Fruit fly (Drosophila melanogaster): ENCODE measurements around the gene karr.
"Not testable (repeated sequence)": the region's sequence is repeated elsewhere in the genome, so short reads cannot be mapped to it uniquely, and the experiment has no call there.

DNA sequence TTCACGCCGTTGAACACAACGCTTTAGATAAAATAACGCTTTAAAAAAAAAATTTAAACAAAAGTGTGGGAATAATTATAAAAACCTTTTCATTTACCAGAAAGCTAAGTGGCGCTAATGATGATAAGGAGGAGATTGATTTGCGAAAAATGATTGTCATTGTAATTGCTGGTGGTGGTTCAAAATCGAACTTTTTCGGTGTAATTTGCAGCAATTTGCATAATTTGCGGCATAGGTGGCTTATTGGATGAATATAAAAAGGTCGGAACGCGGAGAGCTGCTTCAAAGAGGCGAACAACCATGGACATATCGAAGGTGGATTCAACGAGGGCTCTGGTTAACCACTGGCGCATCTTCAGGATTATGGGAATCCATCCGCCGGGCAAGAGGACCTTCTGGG lies 16.3 kb downstream of the karr start, which contains the start of gene Or19b:
- TF ChIP-seq CG7101 (tag; optimal IDR thresholded peaks at IDR 0.05); kay (GFP tag; ENCODE audit: borderline replicate concordance); pad (GFP tag; optimal IDR thresholded peaks at IDR 0.05); CG7045 (GFP tag; optimal IDR thresholded peaks at IDR 0.05); cic (GFP tag; optimal IDR thresholded peaks at IDR 0.05); tj (GFP tag; optimal IDR thresholded peaks at IDR 0.05); toe (GFP tag; optimal IDR thresholded peaks at IDR 0.05); Clk (GFP tag; optimal IDR thresholded peaks at IDR 0.05); Hr96 (GFP tag; optimal IDR thresholded peaks at IDR 0.05); Mnt (GFP tag; optimal IDR thresholded peaks at IDR 0.05): not testable (repeated sequence)
